Worm (Caenorhabditis elegans): ENCODE data around the gene C05D9.4.

DNA sequence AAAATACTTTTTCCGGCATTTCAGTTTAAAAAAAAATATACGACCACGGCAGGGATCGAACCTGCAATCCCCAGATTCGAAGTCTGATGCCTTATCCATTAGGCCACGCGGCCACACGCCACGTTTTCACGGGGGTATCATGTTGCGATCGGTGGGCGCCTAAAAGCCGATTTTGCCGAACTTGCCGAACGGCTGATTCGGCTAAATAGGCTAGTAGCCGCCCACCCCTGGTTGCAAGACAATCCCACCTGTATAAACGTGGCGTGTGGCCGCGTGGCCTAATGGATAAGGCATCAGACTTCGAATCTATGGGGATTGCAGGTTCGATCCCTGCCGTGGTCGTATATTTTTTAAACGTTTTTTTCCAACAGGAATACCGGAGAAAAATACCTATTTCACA lies 18.7 kb upstream of the C05D9.4 start:
- TF ChIP-seq him-1 (tag; optimal IDR thresholded peaks at IDR 0.05) (no peak), dao-5 (tag; optimal IDR thresholded peaks at IDR 0.05) (no peak)
